Fruit fly (Drosophila melanogaster) whole organism, prepupa: Measurements from ENCODE around the gene Lk.

Experiments
- Blimp-1 ChIP-seq: fragments of 200-800 bp; sonication (Bioruptor generic); optimal IDR thresholded peaks from 3 replicates; lab custom pipeline; 2017; ENCODE audit warnings: missing biosample characterization, missing genetic modification characterization, mild to moderate bottlenecking, moderate library complexity, missing genetic modification reagents
- CG10631 ChIP-seq: fragments of 200-800 bp; sonication (Bioruptor generic); optimal IDR thresholded peaks from 2 replicates; lab custom pipeline; 2016; ENCODE audit warnings: missing biosample characterization, missing genetic modification characterization
- CG10669 ChIP-seq: fragments of 200-800 bp; sonication (Bioruptor generic); optimal IDR thresholded peaks from 3 replicates; lab custom pipeline; 2018; ENCODE audit warnings: missing biosample characterization, mild to moderate bottlenecking, missing genetic modification characterization, moderate library complexity
- CG11294 ChIP-seq: fragments of 200-800 bp; sonication (Bioruptor generic); IDR thresholded peaks from 2 replicates; pipeline ENCODE4 v1.3.6; 2022; ENCODE audit warnings: missing biosample characterization, missing genetic modification characterization
- CG11762 ChIP-seq: fragments of 200-800 bp; sonication (Bioruptor generic); optimal IDR thresholded peaks from 3 replicates; lab custom pipeline; 2016; ENCODE audit warnings: missing biosample characterization, missing genetic modification characterization; ENCODE audit not compliant: insufficient read depth
- CG11902 ChIP-seq: fragments of 200-800 bp; sonication (Bioruptor generic); optimal IDR thresholded peaks from 3 replicates; lab custom pipeline; 2016; ENCODE audit warnings: missing biosample characterization, missing genetic modification characterization
- CG1621 ChIP-seq: fragments of 200-800 bp; sonication (Bioruptor generic); optimal IDR thresholded peaks from 3 replicates; lab custom pipeline; 2018; ENCODE audit warnings: missing biosample characterization, mild to moderate bottlenecking, missing genetic modification characterization
- CG16779 ChIP-seq: fragments of 200-800 bp; sonication (Bioruptor generic); optimal IDR thresholded peaks from 3 replicates; lab custom pipeline; 2017; ENCODE audit warnings: missing biosample characterization, mild to moderate bottlenecking, missing genetic modification characterization
- CG3032 ChIP-seq: fragments of 200-800 bp; optimal IDR thresholded peaks from 2 replicates; lab custom pipeline; 2019; ENCODE audit warnings: missing biosample characterization, mild to moderate bottlenecking, missing genetic modification characterization, moderate library complexity
- CG31627 ChIP-seq: fragments of 200-800 bp; sonication (Bioruptor generic); optimal IDR thresholded peaks from 3 replicates; lab custom pipeline; 2016; ENCODE audit warnings: missing biosample characterization, missing genetic modification characterization
- CG34406 ChIP-seq: fragments of 200-800 bp; sonication (Bioruptor generic); optimal IDR thresholded peaks from 3 replicates; lab custom pipeline; 2016; ENCODE audit warnings: missing biosample characterization, missing genetic modification characterization
- CG3919 ChIP-seq: fragments of 200-800 bp; sonication (Bioruptor generic); optimal IDR thresholded peaks from 3 replicates; lab custom pipeline; 2016; ENCODE audit warnings: missing biosample characterization, missing genetic modification characterization
- CG6163 ChIP-seq: fragments of 200-800 bp; sonication (Bioruptor generic); IDR thresholded peaks from 3 replicates; pipeline ENCODE4 v1.3.6; 2022; ENCODE audit warnings: missing biosample characterization, missing genetic modification characterization
- CG6276 ChIP-seq: fragments of 200-800 bp; sonication (Bioruptor generic); optimal IDR thresholded peaks from 2 replicates; lab custom pipeline; 2017; ENCODE audit warnings: missing biosample characterization, mild to moderate bottlenecking, missing genetic modification characterization
- CG6808 ChIP-seq: fragments of 200-800 bp; sonication (Bioruptor generic); optimal IDR thresholded peaks from 3 replicates; lab custom pipeline; 2017; ENCODE audit warnings: missing biosample characterization, missing genetic modification characterization, mild to moderate bottlenecking, moderate library complexity, missing genetic modification reagents
- CG7368 ChIP-seq: fragments of 200-800 bp; sonication (Bioruptor generic); optimal IDR thresholded peaks from 3 replicates; lab custom pipeline; 2016; ENCODE audit warnings: missing biosample characterization, missing genetic modification characterization
- CG8119 ChIP-seq: fragments of 200-800 bp; sonication (Bioruptor generic); IDR thresholded peaks from 3 replicates; pipeline ENCODE4 v1.3.6; 2022; ENCODE audit warnings: missing biosample characterization, missing genetic modification characterization
- CG9139 ChIP-seq: fragments of 200-800 bp; sonication (Bioruptor generic); optimal IDR thresholded peaks from 3 replicates; lab custom pipeline; 2017; ENCODE audit warnings: missing biosample characterization, mild to moderate bottlenecking, missing genetic modification characterization
- Eip75B ChIP-seq: fragments of 200-800 bp; sonication (Bioruptor generic); optimal IDR thresholded peaks from 3 replicates; lab custom pipeline; 2016; ENCODE audit warnings: missing biosample characterization, missing genetic modification characterization
- Eip78C ChIP-seq: fragments of 200-800 bp; sonication (Bioruptor generic); peaks from one replicate; lab custom pipeline; 2016; ENCODE audit warnings: missing biosample characterization, missing genetic modification characterization
- Ets96B ChIP-seq: fragments of 200-800 bp; optimal IDR thresholded peaks from 2 replicates; lab custom pipeline; 2019; ENCODE audit warnings: missing biosample characterization, mild to moderate bottlenecking, missing genetic modification characterization, moderate library complexity
- Gug ChIP-seq: fragments of 200-800 bp; sonication (Bioruptor generic); IDR thresholded peaks from 2 replicates; pipeline ENCODE4 v1.3.6; 2022; ENCODE audit warnings: missing biosample characterization, missing genetic modification characterization
- Hr38 ChIP-seq: sonication (Bioruptor generic); optimal IDR thresholded peaks from 2 replicates; lab custom pipeline; 2016; ENCODE audit warnings: missing biosample characterization, missing genetic modification characterization
- Hr39 ChIP-seq: fragments of 200-800 bp; sonication (Bioruptor generic); optimal IDR thresholded peaks from 2 replicates; lab custom pipeline; 2016; ENCODE audit warnings: missing biosample characterization, missing genetic modification characterization
- Hr4 ChIP-seq: fragments of 200-800 bp; sonication (Bioruptor generic); optimal IDR thresholded peaks from 3 replicates; lab custom pipeline; 2016; ENCODE audit warnings: missing biosample characterization, missing genetic modification characterization
- Met ChIP-seq: fragments of 200-800 bp; sonication (Bioruptor generic); optimal IDR thresholded peaks from 3 replicates; lab custom pipeline; 2016; ENCODE audit warnings: missing biosample characterization, missing genetic modification characterization
- OdsH ChIP-seq: fragments of 200-800 bp; sonication (Bioruptor generic); optimal IDR thresholded peaks from 3 replicates; lab custom pipeline; 2016; ENCODE audit warnings: missing biosample characterization, missing genetic modification characterization
- Smox ChIP-seq: fragments of 200-800 bp; sonication (Bioruptor generic); optimal IDR thresholded peaks from 3 replicates; lab custom pipeline; 2016; ENCODE audit warnings: missing biosample characterization, missing genetic modification characterization
- Sox15 ChIP-seq: fragments of 200-800 bp; sonication (Bioruptor generic); optimal IDR thresholded peaks from 3 replicates; lab custom pipeline; 2016; ENCODE audit warnings: missing biosample characterization, missing genetic modification characterization
- achi ChIP-seq: fragments of 200-800 bp; sonication (Bioruptor generic); optimal IDR thresholded peaks from 3 replicates; lab custom pipeline; 2016; ENCODE audit warnings: missing biosample characterization, missing genetic modification characterization
- acj6 ChIP-seq: fragments of 200-800 bp; sonication (Bioruptor generic); optimal IDR thresholded peaks from 3 replicates; lab custom pipeline; 2016; ENCODE audit warnings: missing biosample characterization, missing genetic modification characterization
- dac ChIP-seq: fragments of 200-800 bp; sonication (Bioruptor generic); optimal IDR thresholded peaks from 2 replicates; lab custom pipeline; 2017; ENCODE audit warnings: missing biosample characterization, mild to moderate bottlenecking, missing genetic modification characterization
- dsx ChIP-seq: fragments of 200-800 bp; optimal IDR thresholded peaks from 3 replicates; lab custom pipeline; 2019; ENCODE audit warnings: missing biosample characterization, mild to moderate bottlenecking, missing genetic modification characterization, moderate library complexity; ENCODE audit not compliant: poor library complexity, severe bottlenecking
- esn ChIP-seq: fragments of 200-800 bp; sonication (Bioruptor generic); optimal IDR thresholded peaks from 2 replicates; lab custom pipeline; 2016; ENCODE audit warnings: missing biosample characterization, mild to moderate bottlenecking, missing genetic modification characterization, moderate library complexity
- fd59A ChIP-seq: fragments of 200-800 bp; sonication (Bioruptor generic); optimal IDR thresholded peaks from 2 replicates; lab custom pipeline; 2017; ENCODE audit warnings: missing biosample characterization, mild to moderate bottlenecking, missing genetic modification characterization, missing genetic modification reagents
- fkh ChIP-seq: fragments of 200-800 bp; sonication (Bioruptor generic); optimal IDR thresholded peaks from 3 replicates; lab custom pipeline; 2017; ENCODE audit warnings: missing biosample characterization, mild to moderate bottlenecking, missing genetic modification characterization, moderate library complexity
- lz ChIP-seq: fragments of 200-800 bp; sonication (Bioruptor generic); optimal IDR thresholded peaks from 3 replicates; lab custom pipeline; 2016; ENCODE audit warnings: missing biosample characterization, missing genetic modification characterization
- net ChIP-seq: fragments of 200-800 bp; sonication (Bioruptor generic); optimal IDR thresholded peaks from 3 replicates; lab custom pipeline; 2016; ENCODE audit warnings: missing biosample characterization, missing genetic modification characterization
- pdm3 ChIP-seq: fragments of 200-800 bp; sonication (Bioruptor generic); optimal IDR thresholded peaks from 3 replicates; lab custom pipeline; 2016; ENCODE audit warnings: missing biosample characterization, missing genetic modification characterization
- salr ChIP-seq, 2 experiments: fragments of 200-800 bp; sonication (Bioruptor generic); optimal IDR thresholded peaks; 3 replicates each; lab custom pipeline; 2016 to 2018; ENCODE audit warnings: missing biosample characterization in 2 of 2, missing genetic modification characterization in 2 of 2, mild to moderate bottlenecking in 1 of 2
- svp ChIP-seq: fragments of 200-800 bp; sonication (Bioruptor generic); peaks from one replicate; lab custom pipeline; 2016; ENCODE audit warnings: missing biosample characterization, missing genetic modification characterization
- topi ChIP-seq: fragments of 200-800 bp; sonication (Bioruptor generic); optimal IDR thresholded peaks from 3 replicates; lab custom pipeline; 2016; ENCODE audit warnings: missing biosample characterization, missing genetic modification characterization

Gene Lk

dm6 chr3L:14552925-14553239, 7.7 kb downstream of the Lk start (continued):
- TF ChIP-seq net (peak; percentile 94), lz (GFP tag; lab: Kevin White, UChicago) (peak; percentile 76), fkh (GFP tag; lab: Kevin White, UChicago) (no peak), CG8119 (GFP tag; lab: Robert Waterston, UW) (peak; percentile 94), acj6 (GFP tag; lab: Kevin White, UChicago) (peak; percentile 96), CG10631 (peak; percentile 98), Eip78C (peak; percentile 99), esn (GFP tag; lab: Kevin White, UChicago) (peak; percentile 76), CG7368 (GFP tag; lab: Kevin White, UChicago) (peak; percentile 93), CG9139 (peak; percentile 95), Ets96B (tag; lab: Kevin White, UChicago) (peak; percentile 98)

- TF ChIP-seq CG31627 (no peak), CG3919 (GFP tag; lab: Kevin White, UChicago) (no peak)
- TF ChIP-seq, all 60 proteins: peak for 0
Measured at dm6 chr3L:14552041-14552924, 8.3 kb downstream of the Lk start.

- TF ChIP-seq CG6163 (GFP tag; lab: Robert Waterston, UW) (no peak), esn (GFP tag; lab: Kevin White, UChicago) (no peak), salr (GFP tag; optimal IDR thresholded peaks at IDR 0.05; lab: Kevin White, UChicago) (no peak), CG10669 (no peak), CG34406 (GFP tag; lab: Kevin White, UChicago) (no peak), Blimp-1 (GFP tag; lab: Kevin White, UChicago) (no peak)
Measured at dm6 chr3L:14551621-14552020, 8.9 kb downstream of the Lk start.

dm6 chr3L:14550839-14551415, 9.6 kb downstream of the Lk start, which contains the start of gene Gbs-70E:
Gene Gbs-70E, minus strand, starts transcription at chr3L:14550975.
- peak; percentile 94 for TF ChIP-seq OdsH
- peak; percentile 91 for TF ChIP-seq CG9139
- peak; percentile 93 for TF ChIP-seq achi (GFP tag; lab: Kevin White, UChicago)
- peak; percentile 99 for TF ChIP-seq svp (GFP tag; lab: Kevin White, UChicago)
- peak; percentile 97 for TF ChIP-seq Met
- peak; percentile 92 for TF ChIP-seq CG16779 (tag; lab: Kevin White, UChicago)
- TF ChIP-seq CG7368 (GFP tag; lab: Kevin White, UChicago) = peak; percentile 90
- TF ChIP-seq CG11762 (GFP tag; lab: Kevin White, UChicago) = peak; percentile 93
- peak; percentile 98 for TF ChIP-seq esn (GFP tag; lab: Kevin White, UChicago)
- TF ChIP-seq CG6808 (GFP tag; lab: Kevin White, UChicago) = peak; percentile 93
- peak; percentile 91 for TF ChIP-seq Sox15 (GFP tag; lab: Kevin White, UChicago)
- TF ChIP-seq Ets96B (tag; lab: Kevin White, UChicago) = peak; percentile 91
- no peak for TF ChIP-seq Hr38 (GFP tag; lab: Kevin White, UChicago)
- TF ChIP-seq CG31627 = peak; percentile 94
- peak; percentile 89 for TF ChIP-seq CG10631
- TF ChIP-seq CG3032 (tag; lab: Kevin White, UChicago) = peak; percentile 89
- TF ChIP-seq Hr39 (GFP tag; lab: Kevin White, UChicago) = peak; percentile 94
- peak; percentile 88 for TF ChIP-seq CG6163 (GFP tag; lab: Robert Waterston, UW)
- peak; percentile 90 for TF ChIP-seq Gug (GFP tag; lab: Robert Waterston, UW)
- TF ChIP-seq Eip78C = peak; percentile 99
- peak; percentile 97 for TF ChIP-seq Eip75B (GFP tag; lab: Kevin White, UChicago)
- peak; percentile 87 for TF ChIP-seq fd59A (GFP tag; lab: Kevin White, UChicago)
- TF ChIP-seq CG11294 (GFP tag; lab: Robert Waterston, UW) = peak; percentile 79
- TF ChIP-seq pdm3 (GFP tag; lab: Kevin White, UChicago) = peak; percentile 95
- peak; percentile 92 for TF ChIP-seq dsx (GFP tag; lab: Kevin White, UChicago)
- TF ChIP-seq CG1621 = peak; percentile 88
- TF ChIP-seq topi (GFP tag; lab: Kevin White, UChicago) = peak; percentile 96
- peak; percentile 94 for TF ChIP-seq Smox (GFP tag; lab: Kevin White, UChicago)
- TF ChIP-seq Hr4 (GFP tag; lab: Kevin White, UChicago) = peak; percentile 95
- peak; percentile 81 for TF ChIP-seq CG11902 (GFP tag; lab: Kevin White, UChicago)
- TF ChIP-seq Blimp-1 (GFP tag; lab: Kevin White, UChicago) = peak; percentile 83
- peak; percentile 89 for TF ChIP-seq CG6276 (GFP tag; lab: Kevin White, UChicago)
- TF ChIP-seq dac = peak; percentile 70
- peak; percentile 94 for TF ChIP-seq CG8119 (GFP tag; lab: Robert Waterston, UW)
